Fruit fly (Drosophila melanogaster): ENCODE measurements around the gene CSN1b.

DNA sequence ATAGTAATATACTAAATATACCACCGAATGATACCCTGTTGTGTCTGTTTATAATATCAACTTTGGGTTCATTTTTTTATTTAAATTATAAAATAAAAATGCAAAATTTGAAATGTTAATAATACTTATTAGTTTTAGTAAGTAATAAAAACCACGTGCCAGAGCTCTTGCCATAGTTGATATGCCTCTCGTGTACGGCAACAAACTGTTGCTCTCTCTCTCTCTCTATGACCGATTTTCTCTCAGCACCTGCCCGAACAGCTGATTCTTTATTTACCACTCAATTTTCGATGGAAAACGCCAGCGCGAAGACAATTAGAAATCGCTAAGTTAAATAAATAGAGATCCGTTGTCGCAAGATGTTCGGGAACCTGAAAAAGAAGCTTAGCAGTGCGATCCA lies 37.2 kb downstream of the CSN1b start, which contains the start of gene Dysb:
- TF ChIP-seq CG13204 (GFP tag; optimal IDR thresholded peaks at IDR 0.05) (no peak), Pif1A (GFP tag; optimal IDR thresholded peaks at IDR 0.05) (peak; percentile 76)

All from whole organism, pupa.